Worm (Caenorhabditis elegans): ENCODE results near the gene EEED8.14.
A peak's percentile ranks its signal among the peaks of the same experiment; 100 is the strongest.

EEED8.14 gene

DNA sequence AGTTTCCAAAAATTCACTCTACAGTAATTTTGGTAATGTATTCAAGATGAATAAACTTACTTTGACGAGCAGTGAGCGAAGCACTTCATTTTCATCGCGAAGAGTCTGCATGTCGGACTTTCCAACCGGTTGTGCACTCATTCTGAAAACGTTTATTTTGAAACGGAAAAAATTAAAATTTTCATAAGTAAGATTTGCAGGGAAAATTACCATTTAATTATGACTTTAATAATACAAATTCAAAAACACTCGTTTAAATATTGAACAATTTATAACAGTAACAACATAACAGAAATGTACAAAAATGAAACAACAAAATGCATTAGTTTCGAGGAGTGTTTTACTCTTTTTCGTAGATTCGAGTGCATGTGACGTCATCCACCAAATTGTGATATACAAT is 1.4 kb downstream of the EEED8.14 start, which contains the start of the genes EEED8.13 and EEED8.18:
EEED8.13 (minus strand) TSS at position 101 of the 400 bp plus-strand sequence.
EEED8.18 (minus strand) TSS at position 144 of the 400 bp plus-strand sequence.
- TF ChIP-seq mbf-1 (tag; optimal IDR thresholded peaks at IDR 0.05) = no peak
- TF ChIP-seq ama-1 (optimal IDR thresholded peaks at IDR 0.05) = no peak
- no peak for TF ChIP-seq elt-3 (tag; optimal IDR thresholded peaks at IDR 0.05)
- no peak for TF ChIP-seq peb-1 (tag; optimal IDR thresholded peaks at IDR 0.05)
- TF ChIP-seq snpc-4 (tag; optimal IDR thresholded peaks at IDR 0.05) = no peak
- no peak for TF ChIP-seq aly-2 (tag; optimal IDR thresholded peaks at IDR 0.05)
- no peak for TF ChIP-seq blmp-1 (tag; optimal IDR thresholded peaks at IDR 0.05; ENCODE audit: insufficient read depth)
- no peak for TF ChIP-seq nhr-25 (tag; optimal IDR thresholded peaks at IDR 0.05)
- TF ChIP-seq elt-1 (tag; optimal IDR thresholded peaks at IDR 0.05) = no peak
- TF ChIP-seq dmd-4 (tag; optimal IDR thresholded peaks at IDR 0.05) = no peak
- TF ChIP-seq mab-5 (tag; optimal IDR thresholded peaks at IDR 0.05) = no peak
- TF ChIP-seq fos-1 (tag; optimal IDR thresholded peaks at IDR 0.05) = no peak
- TF ChIP-seq nhr-10 (tag; optimal IDR thresholded peaks at IDR 0.05) = no peak
- no peak for TF ChIP-seq nhr-12 (tag; optimal IDR thresholded peaks at IDR 0.05)
- no peak for TF ChIP-seq unc-62 (GFP tag; optimal IDR thresholded peaks at IDR 0.05)
- no peak for TF ChIP-seq crh-2 (tag; optimal IDR thresholded peaks at IDR 0.05)
- TF ChIP-seq lin-39 (tag; optimal IDR thresholded peaks at IDR 0.05) = no peak
- no peak for TF ChIP-seq ztf-4 (tag; optimal IDR thresholded peaks at IDR 0.05)
- no peak for TF ChIP-seq lsy-2 (tag; optimal IDR thresholded peaks at IDR 0.05)
- TF ChIP-seq sma-9 (GFP tag; optimal IDR thresholded peaks at IDR 0.05) = no peak
- no peak for TF ChIP-seq sma-9 (tag; optimal IDR thresholded peaks at IDR 0.05)

DNA sequence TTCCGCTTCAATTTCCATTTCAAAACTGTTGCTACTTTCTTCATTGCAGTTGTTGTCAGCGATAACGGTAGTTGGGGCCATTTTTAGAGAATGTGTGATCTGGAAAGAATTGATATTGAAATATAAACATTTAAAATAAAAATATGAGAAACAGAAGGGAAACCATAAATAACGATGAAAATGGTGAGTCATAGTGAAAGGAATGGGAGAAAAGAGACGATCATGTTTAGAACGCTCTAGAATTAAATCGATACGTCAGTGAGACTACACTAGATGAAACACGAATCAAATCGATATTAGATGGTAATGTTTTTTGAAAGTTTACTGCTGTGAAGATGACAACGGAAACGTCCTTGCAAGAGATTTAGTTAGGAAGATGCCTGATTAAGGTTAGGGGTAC is 4.9 kb downstream of the EEED8.14 start, which contains the start of the genes EEED8.12 and EEED8.4:
EEED8.12 (minus strand) TSS at position 101 of the 400 bp plus-strand sequence.
EEED8.4 (plus strand) TSS at position 396 of the 400 bp plus-strand sequence.
- TF ChIP-seq mab-5 (tag; optimal IDR thresholded peaks at IDR 0.05) (no peak), F13H6.1 (tag; optimal IDR thresholded peaks at IDR 0.05) (no peak), unc-55 (GFP tag; optimal IDR thresholded peaks at IDR 0.05) (no peak), mdl-1 (tag; optimal IDR thresholded peaks at IDR 0.05) (no peak), nhr-21 (tag; optimal IDR thresholded peaks at IDR 0.05) (no peak), sma-9 (GFP tag; optimal IDR thresholded peaks at IDR 0.05) (no peak), sma-9 (tag; optimal IDR thresholded peaks at IDR 0.05) (no peak), crh-2 (tag; optimal IDR thresholded peaks at IDR 0.05) (no peak)

DNA sequence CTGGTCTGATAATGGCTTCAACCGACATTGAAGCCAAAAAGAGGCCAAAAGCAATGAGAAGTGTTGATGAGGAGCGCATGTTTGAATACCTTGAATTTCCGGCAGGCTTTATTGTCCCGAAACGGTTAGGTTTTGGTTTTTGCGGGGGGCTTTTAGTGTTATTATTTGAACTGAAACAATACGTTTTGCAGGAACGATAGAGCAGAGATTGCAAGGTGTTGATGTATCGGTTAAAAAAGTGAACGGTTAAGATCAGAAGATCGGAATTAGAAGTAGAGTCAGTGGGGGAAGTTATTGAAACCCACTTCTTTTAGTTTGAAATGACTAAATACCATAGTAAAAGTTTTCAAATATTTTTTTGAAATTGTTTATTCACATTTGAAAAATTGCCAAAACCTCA is 6.3 kb downstream of the EEED8.14 start, which contains the start of gene clec-141:
clec-141 (minus strand) TSS at position 101 of the 400 bp plus-strand sequence.
- TF ChIP-seq unc-62 (GFP tag; optimal IDR thresholded peaks at IDR 0.05) = no peak
- TF ChIP-seq mdl-1 (tag; optimal IDR thresholded peaks at IDR 0.05) = no peak
- no peak for TF ChIP-seq nhr-77 (tag; optimal IDR thresholded peaks at IDR 0.05)
- TF ChIP-seq nhr-237 (tag; optimal IDR thresholded peaks at IDR 0.05) = no peak
- no peak for TF ChIP-seq sma-9 (GFP tag; optimal IDR thresholded peaks at IDR 0.05)
- TF ChIP-seq sma-9 (tag; optimal IDR thresholded peaks at IDR 0.05) = no peak
- no peak for TF ChIP-seq Y55F3AM.14 (GFP tag; optimal IDR thresholded peaks at IDR 0.05)
- no peak for TF ChIP-seq unc-55 (GFP tag; optimal IDR thresholded peaks at IDR 0.05)
- TF ChIP-seq ceh-16 (tag; optimal IDR thresholded peaks at IDR 0.05) = no peak
- no peak for TF ChIP-seq peb-1 (tag; optimal IDR thresholded peaks at IDR 0.05)
- TF ChIP-seq C34F6.9 (tag; optimal IDR thresholded peaks at IDR 0.05) = no peak
- TF ChIP-seq egl-27 (tag; optimal IDR thresholded peaks at IDR 0.05) = no peak
- TF ChIP-seq ZK546.5 (tag; optimal IDR thresholded peaks at IDR 0.05) = no peak
- no peak for TF ChIP-seq sma-3 (GFP tag; optimal IDR thresholded peaks at IDR 0.05)

DNA sequence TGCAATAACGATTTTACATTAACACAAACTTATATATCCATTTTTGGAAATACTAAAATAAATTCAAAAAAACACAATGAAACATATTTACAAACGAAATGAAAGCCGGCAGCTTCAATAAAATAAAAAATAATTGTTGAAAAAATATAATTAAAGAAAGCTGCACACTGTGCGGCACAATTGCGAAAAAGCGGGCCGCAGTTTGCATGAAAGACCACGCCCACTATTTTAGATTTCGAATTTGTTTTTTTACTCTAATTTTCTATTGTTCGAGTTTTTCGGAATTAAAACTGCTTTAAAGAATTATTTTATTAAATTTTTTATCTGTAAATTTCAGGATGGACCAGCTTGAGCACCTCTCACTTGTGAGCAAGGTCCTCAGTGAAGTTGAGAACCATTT is 14.7 kb downstream of the EEED8.14 start, which contains the start of gene mog-5:
mog-5 (plus strand) TSS at position 338 of the 400 bp plus-strand sequence.
- TF ChIP-seq nhr-25 (tag; optimal IDR thresholded peaks at IDR 0.05) (no peak), nhr-77 (tag; optimal IDR thresholded peaks at IDR 0.05) (no peak), dmd-4 (tag; optimal IDR thresholded peaks at IDR 0.05) (no peak), unc-62 (GFP tag; optimal IDR thresholded peaks at IDR 0.05) (no peak), sem-4 (tag; optimal IDR thresholded peaks at IDR 0.05) (peak; percentile 12), unc-55 (GFP tag; optimal IDR thresholded peaks at IDR 0.05) (peak; percentile 45), gmeb-1 (tag; optimal IDR thresholded peaks at IDR 0.05) (peak; percentile 57), nhr-10 (tag; optimal IDR thresholded peaks at IDR 0.05) (no peak), C34F6.9 (tag; optimal IDR thresholded peaks at IDR 0.05) (peak; percentile 8)

DNA sequence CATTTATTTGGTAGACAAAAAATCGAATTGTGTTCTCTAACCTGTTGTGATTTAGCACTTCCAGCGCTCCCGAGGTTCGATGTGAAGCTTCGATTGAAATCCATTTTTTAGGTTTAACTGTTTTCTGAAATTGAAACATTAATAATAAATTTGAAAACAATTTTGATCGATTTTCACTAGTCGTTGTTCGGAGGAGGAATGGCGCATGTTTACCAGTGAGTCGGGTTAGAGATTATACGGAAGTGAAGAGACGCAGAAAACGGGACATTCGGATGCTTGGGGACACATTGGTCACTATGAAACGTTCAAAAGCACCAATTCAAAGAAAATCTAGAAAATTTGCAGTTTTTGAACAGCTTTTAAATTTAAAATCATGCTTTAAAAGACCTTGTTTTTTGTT is 15.1 kb downstream of the EEED8.14 start, which contains the start of gene fbxl-3:
fbxl-3 (minus strand) TSS at position 124 of the 400 bp plus-strand sequence.
- TF ChIP-seq unc-62 (GFP tag; optimal IDR thresholded peaks at IDR 0.05) (no peak), lin-39 (tag; optimal IDR thresholded peaks at IDR 0.05) (no peak)
